Fruit fly (Drosophila melanogaster) whole organism, adult: ENCODE data around the gene Hrd3.

Experiments used
- CG12768 ChIP-seq: fragments of 200-800 bp; sonication (Bioruptor generic); optimal IDR thresholded peaks from 2 replicates; lab custom pipeline; 2017; ENCODE audit warnings: missing biosample characterization, missing genetic modification characterization, mild to moderate bottlenecking, moderate library complexity, missing genetic modification reagents
- CG14711 ChIP-seq: fragments of 200-800 bp; sonication (Bioruptor generic); optimal IDR thresholded peaks from 2 replicates; lab custom pipeline; 2018; ENCODE audit warnings: missing biosample characterization, mild to moderate bottlenecking, missing genetic modification characterization, moderate library complexity
- CG5204 ChIP-seq: fragments of 200-800 bp; sonication (Bioruptor generic); optimal IDR thresholded peaks from 2 replicates; lab custom pipeline; 2016; ENCODE audit warnings: missing biosample characterization, missing genetic modification characterization
- Crg-1 ChIP-seq: fragments of 200-800 bp; sonication (Bioruptor generic); optimal IDR thresholded peaks from 2 replicates; lab custom pipeline; 2016; ENCODE audit warnings: missing biosample characterization, missing genetic modification characterization
- Mnt ChIP-seq: fragments of 200-800 bp; sonication (Bioruptor generic); optimal IDR thresholded peaks from 2 replicates; lab custom pipeline; 2016; ENCODE audit warnings: missing biosample characterization, mild to moderate bottlenecking, missing genetic modification characterization
- bab1 ChIP-seq: fragments of 200-800 bp; sonication (Bioruptor generic); optimal IDR thresholded peaks from 3 replicates; lab custom pipeline; 2019; ENCODE audit warnings: missing biosample characterization, mild to moderate bottlenecking, missing genetic modification characterization, moderate library complexity
- cic ChIP-seq: fragments of 200-800 bp; sonication (Bioruptor generic); optimal IDR thresholded peaks from 2 replicates; lab custom pipeline; 2017; ENCODE audit warnings: missing biosample characterization, mild to moderate bottlenecking, missing genetic modification characterization, moderate library complexity
- kay ChIP-seq: fragments of 200-800 bp; sonication (Bioruptor generic); peaks from one replicate; lab custom pipeline; 2016; ENCODE audit warnings: missing biosample characterization, missing genetic modification characterization, borderline replicate concordance
- pad ChIP-seq: fragments of 200-800 bp; sonication (Bioruptor generic); optimal IDR thresholded peaks from 3 replicates; lab custom pipeline; 2017; ENCODE audit warnings: missing biosample characterization, missing genetic modification characterization, mild to moderate bottlenecking, moderate library complexity, missing genetic modification reagents
- tj ChIP-seq: fragments of 200-800 bp; sonication (Bioruptor generic); optimal IDR thresholded peaks from 3 replicates; lab custom pipeline; 2017; ENCODE audit warnings: missing biosample characterization, mild to moderate bottlenecking, missing genetic modification characterization, moderate library complexity

- TF ChIP-seq CG12768 (GFP tag; lab: Kevin White, UChicago) (no peak), bab1 (no peak), cic (GFP tag; lab: Kevin White, UChicago) (no peak), kay (GFP tag; lab: Kevin White, UChicago) (no peak), pad (no peak), tj (GFP tag; lab: Kevin White, UChicago) (no peak), Crg-1 (GFP tag; lab: Kevin White, UChicago) (no peak), CG14711 (tag; lab: Kevin White, UChicago) (no peak), Mnt (GFP tag; lab: Kevin White, UChicago) (no peak), CG5204 (GFP tag; lab: Kevin White, UChicago) (no peak)
Observed at dm6 chr3R:23803668-23804067, 45.3 kb upstream of the Hrd3 start, which contains the start of gene CG34355.
